Fruit fly (Drosophila melanogaster) whole organism, embryonic: ENCODE measurements around the gene Arp8.

Experiments
- B-H1 ChIP-seq: fragments of 200-800 bp; sonication (Bioruptor generic); IDR thresholded peaks from 3 replicates; pipeline ENCODE4 v1.3.6; 2022; ENCODE audit warnings: missing biosample characterization, missing genetic modification characterization
- C15 ChIP-seq: fragments of 200-800 bp; sonication (Bioruptor generic); IDR thresholded peaks from 3 replicates; pipeline ENCODE4 v1.3.6; 2022; ENCODE audit warnings: missing biosample characterization, missing genetic modification characterization
- CG10654 ChIP-seq: fragments of 200-800 bp; sonication (Bioruptor generic); optimal IDR thresholded peaks from 2 replicates; lab custom pipeline; 2016; ENCODE audit warnings: missing biosample characterization, missing genetic modification characterization
- CG11093 ChIP-seq: fragments of 200-800 bp; sonication (Bioruptor generic); IDR thresholded peaks from 3 replicates; pipeline ENCODE4 v1.3.6; 2022; ENCODE audit warnings: missing biosample characterization, missing genetic modification characterization
- CG11247 ChIP-seq: fragments of 200-800 bp; sonication (Bioruptor generic); IDR thresholded peaks from 2 replicates; pipeline ENCODE4 v1.3.6; 2022; ENCODE audit warnings: missing biosample characterization, missing genetic modification characterization
- CG11398 ChIP-seq: fragments of 200-800 bp; sonication (Bioruptor generic); optimal IDR thresholded peaks from 2 replicates; lab custom pipeline; 2016; ENCODE audit warnings: missing biosample characterization, missing genetic modification characterization
- CG12155 ChIP-seq: fragments of 200-800 bp; sonication (Bioruptor generic); optimal IDR thresholded peaks from 3 replicates; lab custom pipeline; 2016; ENCODE audit warnings: missing biosample characterization, missing genetic modification characterization
- CG12744 ChIP-seq: fragments of 200-800 bp; sonication (Bioruptor generic); optimal IDR thresholded peaks from 2 replicates; lab custom pipeline; 2016; ENCODE audit warnings: missing biosample characterization, missing genetic modification characterization
- CG12769 ChIP-seq: fragments of 200-800 bp; sonication (Bioruptor generic); optimal IDR thresholded peaks from 2 replicates; lab custom pipeline; 2019; ENCODE audit warnings: missing biosample characterization, mild to moderate bottlenecking, missing genetic modification characterization, moderate library complexity
- CG14860 ChIP-seq: fragments of 200-800 bp; sonication (Bioruptor generic); IDR thresholded peaks from 3 replicates; pipeline ENCODE4 v1.3.6; 2022; ENCODE audit warnings: missing biosample characterization, missing genetic modification characterization; ENCODE audit not compliant: partially characterized antibody
- CG15479 ChIP-seq: fragments of 200-800 bp; sonication (Bioruptor generic); optimal IDR thresholded peaks from 3 replicates; lab custom pipeline; 2019; ENCODE audit warnings: missing biosample characterization, mild to moderate bottlenecking, missing genetic modification characterization, moderate library complexity
- CG16779 ChIP-seq: fragments of 200-800 bp; sonication (Bioruptor generic); IDR thresholded peaks from 2 replicates; pipeline ENCODE4 v1.3.6; 2022; ENCODE audit warnings: missing biosample characterization, missing genetic modification characterization
- CG16815 ChIP-seq: fragments of 200-800 bp; sonication (Bioruptor generic); optimal IDR thresholded peaks from 3 replicates; lab custom pipeline; 2017; ENCODE audit warnings: missing biosample characterization, mild to moderate bottlenecking, missing genetic modification characterization
- CG17568 ChIP-seq: fragments of 200-800 bp; sonication (Bioruptor generic); optimal IDR thresholded peaks from 2 replicates; lab custom pipeline; 2018; ENCODE audit warnings: missing biosample characterization, mild to moderate bottlenecking, missing genetic modification characterization, moderate library complexity
- CG17802 ChIP-seq: fragments of 200-800 bp; sonication (Bioruptor generic); optimal IDR thresholded peaks from 2 replicates; lab custom pipeline; 2018; ENCODE audit warnings: missing biosample characterization, mild to moderate bottlenecking, missing genetic modification characterization, moderate library complexity
- CG17829 ChIP-seq: fragments of 200-800 bp; optimal IDR thresholded peaks from 2 replicates; lab custom pipeline; 2019; ENCODE audit warnings: missing biosample characterization, mild to moderate bottlenecking, missing genetic modification characterization, moderate library complexity
- CG18599 ChIP-seq: fragments of 200-800 bp; sonication (Bioruptor generic); optimal IDR thresholded peaks from 3 replicates; lab custom pipeline; 2017; ENCODE audit warnings: missing biosample characterization, missing genetic modification characterization, mild to moderate bottlenecking, moderate library complexity, missing genetic modification reagents
- CG2120 ChIP-seq: fragments of 200-800 bp; sonication (Bioruptor generic); optimal IDR thresholded peaks from 3 replicates; lab custom pipeline; 2016; ENCODE audit warnings: missing biosample characterization, missing genetic modification characterization
- CG2678 ChIP-seq: fragments of 200-800 bp; sonication (Bioruptor generic); optimal IDR thresholded peaks from 3 replicates; lab custom pipeline; 2019; ENCODE audit warnings: missing biosample characterization, mild to moderate bottlenecking, missing genetic modification characterization, moderate library complexity
- CG33557 ChIP-seq: fragments of 200-800 bp; sonication (Bioruptor generic); optimal IDR thresholded peaks from 2 replicates; lab custom pipeline; 2019; ENCODE audit warnings: missing biosample characterization, mild to moderate bottlenecking, missing genetic modification characterization, moderate library complexity
- CG5245 ChIP-seq: fragments of 200-800 bp; sonication (Bioruptor generic); optimal IDR thresholded peaks from 3 replicates; lab custom pipeline; 2016; ENCODE audit warnings: missing biosample characterization, missing genetic modification characterization
- CG6254 ChIP-seq: fragments of 200-800 bp; sonication (Bioruptor generic); optimal IDR thresholded peaks from 3 replicates; lab custom pipeline; 2017; ENCODE audit warnings: mild to moderate bottlenecking, missing biosample characterization, missing genetic modification reagents, missing genetic modification characterization
- CG7271 ChIP-seq: fragments of 200-800 bp; sonication (Bioruptor generic); optimal IDR thresholded peaks from 2 replicates; lab custom pipeline; 2018; ENCODE audit warnings: missing biosample characterization, mild to moderate bottlenecking, missing genetic modification characterization, moderate library complexity
- CG9437 ChIP-seq: fragments of 200-800 bp; sonication (Bioruptor generic); optimal IDR thresholded peaks from 2 replicates; lab custom pipeline; 2018; ENCODE audit warnings: missing biosample characterization, mild to moderate bottlenecking, missing genetic modification characterization
- CkIIα-i1 ChIP-seq: fragments of 200-800 bp; sonication (Bioruptor generic); IDR thresholded peaks from 2 replicates; pipeline ENCODE4 v1.3.6; 2022; ENCODE audit warnings: missing biosample characterization, missing genetic modification characterization
- Dbx ChIP-seq: fragments of 200-800 bp; sonication (Bioruptor generic); IDR thresholded peaks from 3 replicates; pipeline ENCODE4 v1.3.6; 2022; ENCODE audit warnings: missing biosample characterization, missing genetic modification characterization
- Fer3 ChIP-seq: fragments of 200-800 bp; sonication (Bioruptor generic); optimal IDR thresholded peaks from 2 replicates; lab custom pipeline; 2018; ENCODE audit warnings: missing biosample characterization, mild to moderate bottlenecking, missing genetic modification characterization, moderate library complexity
- Gsc ChIP-seq: fragments of 200-800 bp; sonication (Bioruptor generic); IDR thresholded peaks from 2 replicates; pipeline ENCODE4 v1.3.6; 2022; ENCODE audit warnings: missing biosample characterization, missing genetic modification characterization
- HLH4C ChIP-seq: fragments of 200-800 bp; sonication (Bioruptor generic); IDR thresholded peaks from 3 replicates; pipeline ENCODE4 v1.3.6; 2022; ENCODE audit warnings: missing biosample characterization, missing genetic modification characterization; ENCODE audit not compliant: partially characterized antibody
- Hey ChIP-seq: fragments of 200-800 bp; sonication (Bioruptor generic); optimal IDR thresholded peaks from 3 replicates; lab custom pipeline; 2018; ENCODE audit warnings: missing biosample characterization, mild to moderate bottlenecking, missing genetic modification characterization
- Hmr ChIP-seq: fragments of 200-800 bp; sonication (Bioruptor generic); optimal IDR thresholded peaks from 3 replicates; lab custom pipeline; 2017; ENCODE audit warnings: mild to moderate bottlenecking, missing biosample characterization, missing genetic modification reagents, missing genetic modification characterization
- Hmx ChIP-seq: fragments of 200-800 bp; sonication (Bioruptor generic); optimal IDR thresholded peaks from 2 replicates; lab custom pipeline; 2016; ENCODE audit warnings: missing biosample characterization, missing genetic modification characterization
- Opbp ChIP-seq: fragments of 200-800 bp; sonication (Bioruptor generic); IDR thresholded peaks from 3 replicates; pipeline ENCODE4 v1.3.6; 2022; ENCODE audit warnings: missing biosample characterization, missing genetic modification characterization; ENCODE audit not compliant: partially characterized antibody
- Xrp1 ChIP-seq: fragments of 200-800 bp; sonication (Bioruptor generic); IDR thresholded peaks from 2 replicates; pipeline ENCODE4 v1.3.6; 2022; ENCODE audit warnings: missing biosample characterization, missing genetic modification characterization
- YL-1 ChIP-seq: fragments of 200-800 bp; sonication (Bioruptor generic); optimal IDR thresholded peaks from 3 replicates; lab custom pipeline; 2017; ENCODE audit warnings: missing biosample characterization, mild to moderate bottlenecking, missing genetic modification characterization
- amos ChIP-seq: fragments of 200-800 bp; sonication (Bioruptor generic); IDR thresholded peaks from 2 replicates; pipeline ENCODE4 v1.3.6; 2022; ENCODE audit warnings: missing biosample characterization, missing genetic modification characterization; ENCODE audit not compliant: partially characterized antibody
- bab2 ChIP-seq: fragments of 200-800 bp; sonication (Bioruptor generic); optimal IDR thresholded peaks from 2 replicates; lab custom pipeline; 2016; ENCODE audit warnings: missing biosample characterization, missing genetic modification characterization
- chinmo ChIP-seq: fragments of 200-800 bp; sonication (Bioruptor generic); IDR thresholded peaks from 4 replicates; pipeline ENCODE4 v1.3.6; 2022; ENCODE audit warnings: missing biosample characterization, missing genetic modification characterization; ENCODE audit not compliant: partially characterized antibody
- dmrt11E ChIP-seq: fragments of 200-800 bp; sonication (Bioruptor generic); optimal IDR thresholded peaks from 3 replicates; lab custom pipeline; 2018; ENCODE audit warnings: missing biosample characterization, mild to moderate bottlenecking, missing genetic modification characterization, moderate library complexity
- en ChIP-seq: fragments of 200-800 bp; sonication (Bioruptor generic); optimal IDR thresholded peaks from 2 replicates; lab custom pipeline; 2016; ENCODE audit warnings: missing biosample characterization, missing genetic modification characterization
- fd96Cb ChIP-seq: fragments of 200-800 bp; sonication (Bioruptor generic); optimal IDR thresholded peaks from 2 replicates; lab custom pipeline; 2018; ENCODE audit warnings: missing biosample characterization, mild to moderate bottlenecking, missing genetic modification characterization, moderate library complexity
- kni ChIP-seq: fragments of 200-800 bp; sonication (Bioruptor generic); optimal IDR thresholded peaks from 3 replicates; lab custom pipeline; 2017; ENCODE audit warnings: mild to moderate bottlenecking, missing biosample characterization, missing genetic modification reagents, missing genetic modification characterization
- nerfin-2 ChIP-seq: fragments of 200-800 bp; sonication (Bioruptor generic); IDR thresholded peaks from 2 replicates; pipeline ENCODE4 v1.3.6; 2022; ENCODE audit warnings: missing biosample characterization, missing genetic modification characterization; ENCODE audit not compliant: partially characterized antibody
- pnt ChIP-seq: fragments of 200-800 bp; sonication (Bioruptor generic); optimal IDR thresholded peaks from 3 replicates; lab custom pipeline; 2016; ENCODE audit warnings: missing biosample characterization, missing genetic modification characterization
- ro ChIP-seq: fragments of 200-800 bp; sonication (Bioruptor generic); IDR thresholded peaks from 2 replicates; pipeline ENCODE4 v1.3.6; 2022; ENCODE audit warnings: missing biosample characterization, missing genetic modification characterization
- sim ChIP-seq: fragments of 200-800 bp; sonication (Bioruptor generic); IDR thresholded peaks from 2 replicates; pipeline ENCODE4 v1.3.6; 2022; ENCODE audit warnings: missing biosample characterization, missing genetic modification characterization
- tap ChIP-seq: fragments of 200-800 bp; optimal IDR thresholded peaks from 3 replicates; lab custom pipeline; 2019; ENCODE audit warnings: missing biosample characterization, mild to moderate bottlenecking, missing genetic modification characterization, moderate library complexity
- usp ChIP-seq: fragments of >200 bp; optimal IDR thresholded peaks from 2 replicates; lab custom pipeline; 2017; ENCODE audit warnings: missing biosample characterization, missing genetic modification characterization

Arp8 gene

DNA sequence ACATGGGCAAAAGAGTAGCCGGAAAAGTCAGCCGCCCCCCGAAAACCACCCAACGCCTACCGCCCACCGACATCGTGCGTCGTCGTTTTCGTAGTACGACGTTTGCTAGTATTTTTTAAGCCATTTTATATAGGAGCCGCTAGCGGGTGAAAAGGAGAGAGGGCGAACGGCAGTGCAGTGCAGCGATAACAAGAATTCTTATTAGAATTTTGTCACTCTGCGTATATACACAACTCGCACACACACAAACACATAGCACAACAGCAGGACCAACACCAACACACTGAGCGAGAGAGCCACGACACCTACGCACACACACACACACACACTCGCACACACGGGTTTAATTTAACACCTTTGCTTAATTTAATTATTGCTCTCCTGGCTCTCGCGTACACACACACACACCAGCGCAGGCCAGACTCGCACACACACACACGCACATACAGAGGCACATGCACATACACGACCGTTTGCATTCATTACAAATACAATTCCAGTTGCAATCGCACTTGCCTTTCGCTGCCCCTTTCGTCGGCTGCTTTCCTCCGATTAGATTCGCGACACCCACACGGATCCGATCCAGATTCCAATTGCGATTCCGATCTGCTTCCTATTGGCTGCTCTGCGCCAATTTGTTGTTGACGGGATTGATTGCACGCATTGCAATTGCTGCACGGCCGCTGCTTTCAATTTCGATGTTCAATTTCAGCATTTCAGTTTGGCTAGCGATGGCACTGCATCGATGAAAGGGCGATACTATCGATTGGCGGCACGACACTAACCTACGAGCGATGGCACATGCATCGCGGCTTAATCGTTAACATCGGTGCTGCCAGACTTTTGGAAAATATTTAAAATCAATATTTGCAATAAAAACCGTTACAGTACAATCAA lies 33.5 kb downstream of the Arp8 start, which contains the start of gene Socs16D (continued):
- no peak for TF ChIP-seq Hey (tag; lab: Kevin White, UChicago)
- TF ChIP-seq Hmx (GFP tag; lab: Kevin White, UChicago): no peak
- peak; percentile 8 for TF ChIP-seq CG11398 (GFP tag; lab: Kevin White, UChicago)
- peak; percentile 12 for TF ChIP-seq Fer3 (tag; lab: Kevin White, UChicago)
- TF ChIP-seq amos (GFP tag; lab: Robert Waterston, UW): peak; percentile 99
- TF ChIP-seq Dbx (GFP tag; lab: Robert Waterston, UW): peak; percentile 76
- peak; percentile 28 for TF ChIP-seq CG17829 (tag; lab: Kevin White, UChicago)
- peak; percentile 98 for TF ChIP-seq chinmo (GFP tag; lab: Robert Waterston, UW)
- TF ChIP-seq CG17568 (GFP tag; lab: Kevin White, UChicago): no peak
- no peak for TF ChIP-seq ro (GFP tag; lab: Robert Waterston, UW)
- TF ChIP-seq YL-1 (GFP tag; lab: Kevin White, UChicago): peak; percentile 61
- TF ChIP-seq CG10654 (GFP tag; lab: Kevin White, UChicago): peak; percentile 7
- TF ChIP-seq B-H1 (GFP tag; lab: Robert Waterston, UW): no peak
- peak; percentile 96 for TF ChIP-seq CG15479 (GFP tag; lab: Kevin White, UChicago)
- TF ChIP-seq Xrp1 (GFP tag; lab: Robert Waterston, UW): no peak
- no peak for TF ChIP-seq usp (GFP tag; lab: Kevin White, UChicago)
- no peak for TF ChIP-seq C15 (GFP tag; lab: Robert Waterston, UW)
- TF ChIP-seq CG7271 (tag; lab: Kevin White, UChicago): no peak
- no peak for TF ChIP-seq dmrt11E (tag; lab: Kevin White, UChicago)
- TF ChIP-seq fd96Cb (tag; lab: Kevin White, UChicago): no peak
- peak; percentile 65 for TF ChIP-seq kni
- TF ChIP-seq Opbp (GFP tag; lab: Robert Waterston, UW): peak; percentile 99
- TF ChIP-seq CkIIα-i1: no peak
- no peak for TF ChIP-seq en
- TF ChIP-seq CG18599 (GFP tag; lab: Kevin White, UChicago): peak; percentile 30
- TF ChIP-seq CG16779: no peak
- no peak for TF ChIP-seq bab2 (GFP tag; lab: Kevin White, UChicago)
- TF ChIP-seq CG11093 (GFP tag; lab: Robert Waterston, UW): no peak
- TF ChIP-seq CG6254 (GFP tag; lab: Kevin White, UChicago): no peak
- TF ChIP-seq CG17802 (tag; lab: Kevin White, UChicago): peak; percentile 29
- TF ChIP-seq HLH4C: peak; percentile 94
- TF ChIP-seq CG12769 (tag; lab: Kevin White, UChicago): peak; percentile 28
- no peak for TF ChIP-seq CG11247
- peak; percentile 1 for TF ChIP-seq CG12744 (GFP tag; lab: Kevin White, UChicago)
- peak; percentile 52 for TF ChIP-seq CG2120 (GFP tag; lab: Kevin White, UChicago)
- peak; percentile 12 for TF ChIP-seq pnt
- no peak for TF ChIP-seq CG5245 (GFP tag; lab: Kevin White, UChicago)
- TF ChIP-seq sim (GFP tag; lab: Robert Waterston, UW): no peak
- TF ChIP-seq Gsc: no peak
- TF ChIP-seq tap (tag; lab: Kevin White, UChicago): peak; percentile 7
- TF ChIP-seq CG16815: no peak
- peak; percentile 93 for TF ChIP-seq nerfin-2 (GFP tag; lab: Robert Waterston, UW)
- no peak for TF ChIP-seq CG33557 (GFP tag; lab: Kevin White, UChicago)
- TF ChIP-seq CG12155 (GFP tag; lab: Kevin White, UChicago): peak; percentile 36
- TF ChIP-seq CG9437: no peak
- TF ChIP-seq Hmr: peak; percentile 73
- peak; percentile 15 for TF ChIP-seq CG2678 (tag; lab: Kevin White, UChicago)
- peak; percentile 94 for TF ChIP-seq CG14860 (GFP tag; lab: Robert Waterston, UW)
